Worm (Caenorhabditis elegans): Measurements from ENCODE around the gene Y57G11B.8.

Y57G11B.8 gene

DNA sequence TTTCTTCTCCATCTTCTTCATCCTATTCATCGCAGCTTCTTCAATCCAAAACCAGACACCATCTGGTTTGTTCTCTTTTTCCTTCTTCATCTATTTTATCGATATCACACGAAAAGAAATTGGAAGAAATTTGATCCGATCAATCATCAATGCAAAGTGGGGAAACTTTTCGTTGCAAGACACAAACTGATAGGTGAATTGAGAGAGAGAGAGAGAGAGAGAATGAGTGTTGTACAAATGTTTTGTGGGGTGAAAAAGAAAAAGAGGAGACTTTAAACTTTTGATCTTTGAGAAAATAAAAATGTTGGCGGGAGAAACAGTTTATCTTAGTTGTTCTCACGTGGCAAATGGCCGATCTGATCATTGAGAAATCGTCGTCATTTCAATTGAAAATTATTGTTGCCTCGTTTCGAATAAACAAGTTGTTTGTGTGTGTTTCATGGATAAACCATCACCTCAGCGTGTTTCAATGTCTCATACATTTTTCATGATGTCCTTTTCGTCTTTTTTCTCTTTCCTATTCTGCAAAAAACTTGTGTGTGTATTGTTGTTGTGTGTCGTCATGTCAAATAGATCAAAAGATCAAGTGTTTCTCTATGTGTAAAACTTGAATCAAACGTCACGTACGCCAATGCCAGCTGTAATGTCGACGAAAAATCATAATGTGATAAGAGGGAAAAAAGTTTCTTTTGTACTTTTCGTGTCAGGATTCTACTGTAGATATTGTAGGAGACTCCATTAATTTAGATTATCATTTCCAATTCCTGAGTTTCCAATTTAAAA, 34.2 kb upstream of the Y57G11B.8 start (continued):
- TF ChIP-seq daf-16 (GFP tag; optimal IDR thresholded peaks at IDR 0.05) = no peak
- peak; percentile 93 for TF ChIP-seq daf-16 (tag; optimal IDR thresholded peaks at IDR 0.05)
- no peak for TF ChIP-seq daf-19 (GFP tag; conservative IDR thresholded peaks at IDR 0.05)
- TF ChIP-seq nhr-11 (tag; optimal IDR thresholded peaks at IDR 0.05) = peak; percentile 21
- TF ChIP-seq mdt-29 (GFP tag; IDR thresholded peaks at IDR 0.05) = no peak
- peak; percentile 63 for TF ChIP-seq zip-2 (tag; optimal IDR thresholded peaks at IDR 0.05)
- peak; percentile 1 for TF ChIP-seq rbr-2 (tag; optimal IDR thresholded peaks at IDR 0.05)
- no peak for TF ChIP-seq vab-7 (GFP tag; IDR thresholded peaks at IDR 0.05)
- no peak for TF ChIP-seq lin-13 (GFP tag; optimal IDR thresholded peaks at IDR 0.05)
- TF ChIP-seq Y105C5A.15 (GFP tag; IDR thresholded peaks at IDR 0.05) = no peak
- no peak for TF ChIP-seq R02D3.7 (tag; optimal IDR thresholded peaks at IDR 0.05)
- no peak for TF ChIP-seq lin-38 (GFP tag; IDR thresholded peaks at IDR 0.05)
- no peak for TF ChIP-seq nhr-111 (GFP tag; optimal IDR thresholded peaks at IDR 0.05)
- TF ChIP-seq nhr-10 (tag; optimal IDR thresholded peaks at IDR 0.05) = peak; percentile 46
- TF ChIP-seq lin-1 (GFP tag; IDR thresholded peaks at IDR 0.05) = peak; percentile 7; the same call in 1 of the 2 replicates
- TF ChIP-seq dmd-6 (GFP tag; IDR thresholded peaks at IDR 0.05) = peak; percentile 90
- no peak for TF ChIP-seq F37D6.2 (tag; optimal IDR thresholded peaks at IDR 0.05)
- TF ChIP-seq zfp-2 (tag; optimal IDR thresholded peaks at IDR 0.05) = no peak
- no peak for TF ChIP-seq attf-4 (tag; optimal IDR thresholded peaks at IDR 0.05)
- TF ChIP-seq hlh-11 (tag; optimal IDR thresholded peaks at IDR 0.05) = peak; percentile 64
- TF ChIP-seq lin-29 (GFP tag; IDR thresholded peaks at IDR 0.05) = no peak
- peak; percentile 27 for TF ChIP-seq mxl-3 (GFP tag; optimal IDR thresholded peaks at IDR 0.05)
- TF ChIP-seq Y48G9A.11 (GFP tag; IDR thresholded peaks at IDR 0.05) = no peak
- TF ChIP-seq dmd-8 (GFP tag; IDR thresholded peaks at IDR 0.05) = no peak
- no peak for TF ChIP-seq ceh-44 (GFP tag; IDR thresholded peaks at IDR 0.05)
- no peak for TF ChIP-seq F44E2.7 (GFP tag; IDR thresholded peaks at IDR 0.05)
- no peak for TF ChIP-seq pha-4 (GFP tag; IDR thresholded peaks at IDR 0.05)
- TF ChIP-seq pha-4 (tag; optimal IDR thresholded peaks at IDR 0.05) = peak; percentile 35
- TF ChIP-seq ces-1 (GFP tag; optimal IDR thresholded peaks at IDR 0.05) = no peak
- no peak for TF ChIP-seq lir-3 (tag; optimal IDR thresholded peaks at IDR 0.05)
- TF ChIP-seq nhr-6 (tag; optimal IDR thresholded peaks at IDR 0.05) = peak; percentile 31
- peak; percentile 94 for TF ChIP-seq aha-1 (tag)
- no peak for TF ChIP-seq dmd-9 (GFP tag; IDR thresholded peaks at IDR 0.05)
- peak; percentile 81 for TF ChIP-seq nhr-28 (tag; optimal IDR thresholded peaks at IDR 0.05)
- peak; percentile 12 for TF ChIP-seq cey-2 (tag; optimal IDR thresholded peaks at IDR 0.05; ENCODE audit: borderline replicate concordance, insufficient read depth)
- TF ChIP-seq lim-7 (GFP tag; IDR thresholded peaks at IDR 0.05) = no peak
- TF ChIP-seq nhr-41 (GFP tag; IDR thresholded peaks at IDR 0.05) = no peak
- peak in 1 of 2 experiments; percentile 91 for TF ChIP-seq hif-1 (tag; optimal IDR thresholded peaks at IDR 0.05)
- no peak for TF ChIP-seq aly-2 (tag; optimal IDR thresholded peaks at IDR 0.05)
- TF ChIP-seq pqm-1 (tag; optimal IDR thresholded peaks at IDR 0.05) = no peak
- no peak for TF ChIP-seq Y75B8A.6 (GFP tag; IDR thresholded peaks at IDR 0.05)
- peak; percentile 34 for TF ChIP-seq hlh-30 (tag; optimal IDR thresholded peaks at IDR 0.05; ENCODE audit: insufficient read depth)
- TF ChIP-seq T26A8.4 (GFP tag; IDR thresholded peaks at IDR 0.05) = no peak
- TF ChIP-seq nhr-48 (tag; optimal IDR thresholded peaks at IDR 0.05) = peak; percentile 73
- no peak for TF ChIP-seq php-3 (GFP tag; IDR thresholded peaks at IDR 0.05)
- TF ChIP-seq jun-1 (tag; optimal IDR thresholded peaks at IDR 0.05) = no peak
- no peak for TF ChIP-seq daf-8 (GFP tag; IDR thresholded peaks at IDR 0.05)
- TF ChIP-seq mep-1 (tag; optimal IDR thresholded peaks at IDR 0.05) = peak; percentile 64
- TF ChIP-seq mxl-2 (GFP tag; conservative IDR thresholded peaks at IDR 0.05) = no peak

All from whole organism, L4 larva.